Worm (Caenorhabditis elegans) whole organism, L1 larva: Measurements from ENCODE around the gene Y56A3A.22.

Experiments
- C04F5.9 ChIP-seq: sonication (generic microtip); optimal IDR thresholded peaks from 2 replicates; lab custom pipeline; 2016; ENCODE audit warnings: missing genetic modification characterization, missing compliant biosample characterization
- C16A3.4 ChIP-seq: fragments of 150-350 bp; optimal IDR thresholded peaks from 2 replicates; lab custom pipeline; 2014; ENCODE audit warnings: missing biosample characterization, missing genetic modification characterization
- Y116A8C.19 ChIP-seq: sonication (generic microtip); optimal IDR thresholded peaks from 2 replicates; lab custom pipeline; 2016; ENCODE audit warnings: missing compliant biosample characterization, missing genetic modification characterization, borderline replicate concordance
- aha-1 ChIP-seq: fragments of 150-350 bp; optimal IDR thresholded peaks from 2 replicates; lab custom pipeline; 2014; ENCODE audit warnings: missing biosample characterization, missing genetic modification characterization
- aly-2 ChIP-seq: fragments of 150-350 bp; optimal IDR thresholded peaks from 2 replicates; lab custom pipeline; 2014; ENCODE audit warnings: missing biosample characterization, missing genetic modification characterization
- blmp-1 ChIP-seq: fragments of 150-350 bp; optimal IDR thresholded peaks from 2 replicates; lab custom pipeline; 2014; ENCODE audit warnings: missing biosample characterization, missing genetic modification characterization
- ceh-8 ChIP-seq: fragments of 200-800 bp; sonication (Bioruptor generic); optimal IDR thresholded peaks from 2 replicates; lab custom pipeline; 2018; ENCODE audit warnings: mild to moderate bottlenecking, missing genetic modification characterization, moderate library complexity, missing compliant biosample characterization
- ceh-82 ChIP-seq, 3 experiments: fragments of 150-350 bp in 1 of 3; sonication (generic microtip) in 2 of 3; optimal IDR thresholded peaks; 2 replicates each; lab custom pipeline; 2014 to 2017; ENCODE audit warnings: missing biosample characterization in 3 of 3, missing genetic modification characterization in 3 of 3
- ces-1 ChIP-seq: fragments of 150-350 bp; optimal IDR thresholded peaks from 2 replicates; lab custom pipeline; 2014; ENCODE audit warnings: missing biosample characterization, missing genetic modification reagents, missing genetic modification characterization
- dpl-1 ChIP-seq, 3 experiments: fragments of 150-350 bp in 2 of 3; sonication (generic microtip) in 1 of 3; optimal IDR thresholded peaks; 2 replicates each; lab custom pipeline; 2014 to 2017; ENCODE audit warnings: missing biosample characterization in 3 of 3, missing genetic modification characterization in 3 of 3, missing genetic modification reagents in 3 of 3
- dsc-1 ChIP-seq: sonication (generic microtip); optimal IDR thresholded peaks from 2 replicates; lab custom pipeline; 2016; ENCODE audit warnings: mild to moderate bottlenecking, missing genetic modification characterization, missing compliant biosample characterization
- efl-1 ChIP-seq, 4 experiments: fragments of 150-350 bp; optimal IDR thresholded peaks in 3 of 4; peaks in 1 of 4; 1 replicate in 1 of 4; 2 replicates in 3 of 4; lab custom pipeline; 2014; ENCODE audit warnings: missing biosample characterization in 2 of 4, missing genetic modification characterization in 2 of 4, missing genetic modification reagents in 2 of 4
- efl-3 ChIP-seq: fragments of 200-800 bp; sonication (Bioruptor generic); optimal IDR thresholded peaks from 2 replicates; lab custom pipeline; 2018; ENCODE audit warnings: mild to moderate bottlenecking, missing genetic modification characterization, missing compliant biosample characterization
- egl-13 ChIP-seq: sonication (generic microtip); optimal IDR thresholded peaks from 2 replicates; lab custom pipeline; 2016; ENCODE audit warnings: missing genotype, missing genetic modification reagents, missing genetic modification characterization, missing compliant biosample characterization
- egl-27 ChIP-seq, 2 experiments: fragments of 150-350 bp in 1 of 2; sonication (generic microtip); optimal IDR thresholded peaks; 3 replicates each; lab custom pipeline; 2017 to 2018; ENCODE audit warnings: missing biosample characterization in 2 of 2, missing genetic modification characterization in 2 of 2, missing genetic modification reagents in 2 of 2
- ets-5 ChIP-seq: fragments of 200-800 bp; sonication (Bioruptor generic); IDR thresholded peaks from 2 replicates; pipeline ENCODE4 v1.3.6; 2022; ENCODE audit warnings: missing genetic modification characterization, missing compliant biosample characterization
- fkh-10 ChIP-seq: sonication (generic microtip); optimal IDR thresholded peaks from 2 replicates; lab custom pipeline; 2017; ENCODE audit warnings: missing biosample characterization, missing genetic modification reagents, missing genetic modification characterization
- fkh-4 ChIP-seq: sonication (generic microtip); optimal IDR thresholded peaks from 2 replicates; lab custom pipeline; 2016; ENCODE audit warnings: missing compliant biosample characterization, missing genetic modification characterization, borderline replicate concordance
- fos-1 ChIP-seq: fragments of 150-350 bp; optimal IDR thresholded peaks from 2 replicates; lab custom pipeline; 2014; ENCODE audit warnings: missing biosample characterization, missing genetic modification characterization
- grh-1 ChIP-seq: fragments of 200-800 bp; sonication (Bioruptor generic); IDR thresholded peaks from 2 replicates; pipeline ENCODE4 v1.3.6; 2022; ENCODE audit warnings: missing genetic modification reagents, missing genetic modification characterization, missing compliant biosample characterization
- hlh-4 ChIP-seq: sonication (generic microtip); optimal IDR thresholded peaks from 2 replicates; lab custom pipeline; 2016; ENCODE audit warnings: mild to moderate bottlenecking, missing genetic modification characterization, missing compliant biosample characterization
- jun-1 ChIP-seq: fragments of 150-350 bp; optimal IDR thresholded peaks from 2 replicates; lab custom pipeline; 2014; ENCODE audit warnings: missing biosample characterization, missing genetic modification reagents, missing genetic modification characterization
- lin-13 ChIP-seq: fragments of 150-350 bp; optimal IDR thresholded peaks from 2 replicates; lab custom pipeline; 2014; ENCODE audit warnings: missing biosample characterization, missing genetic modification reagents, missing genetic modification characterization
- lin-14 ChIP-seq: fragments of 200-800 bp; sonication (Bioruptor generic); optimal IDR thresholded peaks from 2 replicates; lab custom pipeline; 2018; ENCODE audit warnings: mild to moderate bottlenecking, missing genetic modification characterization, moderate library complexity, missing compliant biosample characterization
- lin-15B ChIP-seq: fragments of 150-350 bp; sonication (generic microtip); optimal IDR thresholded peaks from 3 replicates; lab custom pipeline; 2014; ENCODE audit warnings: missing biosample characterization, missing genetic modification characterization
- lin-39 ChIP-seq: fragments of 150-350 bp; optimal IDR thresholded peaks from 2 replicates; lab custom pipeline; 2014; ENCODE audit warnings: missing biosample characterization, missing genetic modification reagents, missing genetic modification characterization
- lir-3 ChIP-seq: sonication (generic microtip); optimal IDR thresholded peaks from 2 replicates; lab custom pipeline; 2016; ENCODE audit warnings: mild to moderate bottlenecking, missing genetic modification characterization, moderate library complexity, missing compliant biosample characterization; ENCODE audit not compliant: poor library complexity
- mab-9 ChIP-seq: fragments of 200-800 bp; sonication (Bioruptor generic); IDR thresholded peaks from 2 replicates; pipeline ENCODE4 v1.3.6; 2022; ENCODE audit warnings: missing genetic modification reagents, missing genetic modification characterization, missing compliant biosample characterization
- mdl-1 ChIP-seq, 2 experiments: fragments of 150-350 bp; optimal IDR thresholded peaks; 2 replicates each; lab custom pipeline; 2014 to 2017; ENCODE audit warnings: missing biosample characterization in 2 of 2, missing genetic modification characterization in 2 of 2, inconsistent platforms in 1 of 2
- mef-2 ChIP-seq: fragments of 150-350 bp; optimal IDR thresholded peaks from 2 replicates; lab custom pipeline; 2014; ENCODE audit warnings: missing biosample characterization, missing genetic modification characterization
- nhr-11 ChIP-seq: fragments of 150-350 bp; optimal IDR thresholded peaks from 2 replicates; lab custom pipeline; 2014; ENCODE audit warnings: missing biosample characterization, missing genetic modification characterization
- nhr-12 ChIP-seq: sonication (generic microtip); optimal IDR thresholded peaks from 2 replicates; lab custom pipeline; 2017; ENCODE audit warnings: missing biosample characterization, missing genetic modification characterization
- nhr-19 ChIP-seq: fragments of 200-800 bp; sonication (Bioruptor generic); conservative IDR thresholded peaks from 2 replicates; pipeline ENCODE4 v1.3.6; 2022; ENCODE audit warnings: missing genetic modification characterization, missing compliant biosample characterization
- nhr-237 ChIP-seq: fragments of 150-350 bp; optimal IDR thresholded peaks from 2 replicates; lab custom pipeline; 2014; ENCODE audit warnings: missing biosample characterization, missing genetic modification characterization
- nhr-28 ChIP-seq: fragments of 150-350 bp; optimal IDR thresholded peaks from 2 replicates; lab custom pipeline; 2014; ENCODE audit warnings: missing biosample characterization, missing genetic modification characterization
- nhr-47 ChIP-seq: sonication (generic microtip); optimal IDR thresholded peaks from 2 replicates; lab custom pipeline; 2016; ENCODE audit warnings: mild to moderate bottlenecking, missing genetic modification characterization, moderate library complexity, missing compliant biosample characterization
- nhr-71 ChIP-seq: sonication (generic microtip); optimal IDR thresholded peaks from 2 replicates; lab custom pipeline; 2016; ENCODE audit warnings: mild to moderate bottlenecking, missing genetic modification characterization, moderate library complexity, missing compliant biosample characterization
- nhr-76 ChIP-seq: sonication (generic microtip); optimal IDR thresholded peaks from 2 replicates; lab custom pipeline; 2017; ENCODE audit warnings: missing biosample characterization, missing genetic modification characterization
- nhr-84 ChIP-seq: sonication (generic microtip); optimal IDR thresholded peaks from 2 replicates; lab custom pipeline; 2017; ENCODE audit warnings: missing biosample characterization, missing genetic modification characterization
- nhr-85 ChIP-seq: sonication (generic microtip); peaks from one replicate; lab custom pipeline; 2016; ENCODE audit warnings: missing genetic modification characterization, inconsistent platforms, missing compliant biosample characterization
- nhr-90 ChIP-seq: sonication (generic microtip); optimal IDR thresholded peaks from 2 replicates; lab custom pipeline; 2016; ENCODE audit warnings: mild to moderate bottlenecking, missing genetic modification characterization, missing compliant biosample characterization; ENCODE audit not compliant: poor library complexity
- pag-3 ChIP-seq: sonication (generic microtip); optimal IDR thresholded peaks from 2 replicates; lab custom pipeline; 2017; ENCODE audit warnings: missing genetic modification characterization, mild to moderate bottlenecking, missing compliant biosample characterization, antibody characterized with exemption, borderline replicate concordance; ENCODE audit not compliant: insufficient read depth
- rnt-1 ChIP-seq: sonication (generic microtip); optimal IDR thresholded peaks from 2 replicates; lab custom pipeline; 2016; ENCODE audit warnings: mild to moderate bottlenecking, missing genetic modification characterization, moderate library complexity, missing compliant biosample characterization
- snpc-4 ChIP-seq: fragments of 150-350 bp; optimal IDR thresholded peaks from 2 replicates; lab custom pipeline; 2014; ENCODE audit warnings: missing biosample characterization, missing genetic modification characterization
- sptf-1 ChIP-seq: fragments of 150-350 bp; optimal IDR thresholded peaks from 2 replicates; lab custom pipeline; 2014; ENCODE audit warnings: missing biosample characterization, missing genetic modification characterization
- tlp-1 ChIP-seq: fragments of 150-350 bp; optimal IDR thresholded peaks from 2 replicates; lab custom pipeline; 2014; ENCODE audit warnings: missing biosample characterization, missing genetic modification characterization
- unc-130 ChIP-seq: fragments of 150-350 bp; optimal IDR thresholded peaks from 2 replicates; lab custom pipeline; 2017; ENCODE audit warnings: missing biosample characterization, missing genetic modification characterization, inconsistent platforms
- unc-30 ChIP-seq: sonication (generic microtip); optimal IDR thresholded peaks from 2 replicates; lab custom pipeline; 2017; ENCODE audit warnings: missing biosample characterization, missing genetic modification characterization
- unc-62 ChIP-seq: fragments of 150-350 bp; optimal IDR thresholded peaks from 2 replicates; lab custom pipeline; 2014; ENCODE audit warnings: missing biosample characterization, missing genetic modification reagents, missing genetic modification characterization
- unc-86 ChIP-seq: sonication (generic microtip); optimal IDR thresholded peaks from 2 replicates; lab custom pipeline; 2016; ENCODE audit warnings: missing genetic modification characterization, missing compliant biosample characterization
- zip-4 ChIP-seq: fragments of 200-800 bp; sonication (Bioruptor generic); optimal IDR thresholded peaks from 2 replicates; lab custom pipeline; 2018; ENCODE audit warnings: mild to moderate bottlenecking, missing genetic modification characterization, moderate library complexity, missing compliant biosample characterization
- ztf-11 ChIP-seq, 2 experiments: sonication (generic microtip); optimal IDR thresholded peaks; 2 replicates each; lab custom pipeline; 2016 to 2017; ENCODE audit warnings: missing genetic modification characterization in 2 of 2, missing biosample characterization in 1 of 2, missing compliant biosample characterization in 1 of 2
- ztf-4 ChIP-seq: fragments of 150-350 bp; optimal IDR thresholded peaks from 2 replicates; lab custom pipeline; 2014; ENCODE audit warnings: missing biosample characterization, missing genetic modification characterization

Y56A3A.22 gene

DNA sequence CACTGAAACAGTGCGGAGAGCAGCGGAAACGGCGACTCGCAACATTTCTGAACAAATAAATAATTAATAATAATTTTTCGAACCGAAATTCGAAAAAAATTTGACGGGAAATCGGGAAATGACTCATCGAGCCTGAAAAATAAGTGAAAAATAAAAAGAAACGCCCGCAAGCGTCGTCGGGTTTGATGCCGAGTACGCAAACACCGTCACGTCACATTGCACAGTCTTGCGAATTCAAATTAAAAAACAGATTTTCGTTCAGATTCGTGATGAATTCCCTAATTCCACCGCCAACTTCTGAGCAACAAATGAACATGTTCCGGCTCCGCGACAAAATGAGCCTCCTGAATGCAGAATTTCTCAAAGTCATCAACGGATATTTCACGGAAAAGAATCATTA is 5.8 kb upstream of the Y56A3A.22 start, which contains the start of the genes ndab-1 and npp-16:
Gene ndab-1 (minus strand): TSS at position 47 of the 400 bp plus-strand sequence.
Gene npp-16 (plus strand): TSS at position 263 of the 400 bp plus-strand sequence.
- TF ChIP-seq zip-4 (GFP tag; lab: Kevin White, UChicago) (no peak), nhr-11 (tag; lab: Kevin White, UChicago) (no peak), ces-1 (GFP tag; lab: Kevin White, UChicago) (no peak), nhr-47 (peak; percentile 51), tlp-1 (tag; lab: Kevin White, UChicago) (no peak), egl-27 (tag; optimal IDR thresholded peaks at IDR 0.05; lab: Kevin White, UChicago) (no peak), lin-39 (tag; lab: Kevin White, UChicago) (no peak), ztf-11 (tag; optimal IDR thresholded peaks at IDR 0.05; lab: Kevin White, UChicago) (no peak), blmp-1 (tag; lab: Kevin White, UChicago) (no peak), mdl-1 (tag; optimal IDR thresholded peaks at IDR 0.05; lab: Kevin White, UChicago) (peak in 1 of 2 experiments; percentile 1), unc-130 (tag; lab: Kevin White, UChicago) (peak; percentile 75), snpc-4 (peak; percentile 36), aha-1 (tag; lab: Kevin White, UChicago) (no peak), jun-1 (tag; lab: Kevin White, UChicago) (no peak), ztf-4 (tag; lab: Kevin White, UChicago) (no peak), lin-14 (GFP tag; lab: Kevin White, UChicago) (no peak), rnt-1 (tag; lab: Kevin White, UChicago) (peak; percentile 54), sptf-1 (tag; lab: Kevin White, UChicago) (no peak), efl-1 (optimal IDR thresholded peaks at IDR 0.05; lab: Kevin White, UChicago) (peak; percentile 40 to 66), efl-1 (GFP tag; optimal IDR thresholded peaks at IDR 0.05 in 1 of 2; lab: Kevin White, UChicago) (peak; percentile 62 to 96), nhr-12 (tag; lab: Kevin White, UChicago) (no peak), lin-15B (tag; lab: Kevin White, UChicago) (no peak), pag-3 (tag; lab: Kevin White, UChicago) (no peak), efl-3 (no peak), C16A3.4 (tag; lab: Kevin White, UChicago) (no peak), nhr-85 (tag; lab: Kevin White, UChicago) (no peak), fkh-10 (GFP tag; lab: Kevin White, UChicago) (no peak), fos-1 (tag; lab: Kevin White, UChicago) (no peak), dpl-1 (GFP tag; optimal IDR thresholded peaks at IDR 0.05; lab: Kevin White, UChicago) (peak; percentile 31 to 63 (median 52)), nhr-90 (peak; percentile 22), nhr-28 (no peak), ceh-8 (peak; percentile 39), aly-2 (tag; lab: Kevin White, UChicago) (no peak), Y116A8C.19 (tag; lab: Kevin White, UChicago) (no peak), egl-13 (tag; lab: Kevin White, UChicago) (no peak), hlh-4 (tag; lab: Kevin White, UChicago) (no peak), lir-3 (tag; lab: Kevin White, UChicago) (no peak), nhr-84 (tag; lab: Kevin White, UChicago) (peak; percentile 33), nhr-237 (tag; lab: Kevin White, UChicago) (no peak), nhr-76 (no peak), fkh-4 (no peak), mef-2 (no peak), unc-62 (GFP tag; lab: Kevin White, UChicago) (no peak), grh-1 (GFP tag; lab: Robert Waterston, UW) (no peak), C04F5.9 (tag; lab: Kevin White, UChicago) (peak; percentile 3), unc-30 (no peak), ceh-82 (tag; optimal IDR thresholded peaks at IDR 0.05; lab: Kevin White, UChicago) (peak in 2 of 3 experiments; percentile 17 to 38), nhr-71 (tag; lab: Kevin White, UChicago) (no peak), unc-86 (tag; lab: Kevin White, UChicago) (peak; percentile 17), ets-5 (no peak), lin-13 (GFP tag; lab: Kevin White, UChicago) (no peak), nhr-19 (GFP tag; lab: Robert Waterston, UW) (peak; percentile 38; the same call in 1 of the 2 replicates), dsc-1 (tag; lab: Kevin White, UChicago) (peak; percentile 47), mab-9 (no peak)
